Worm (Caenorhabditis elegans) whole organism, L2 larva: ENCODE data around the gene R03D7.2.

ENCODE experiments used
- C34F6.9 ChIP-seq: fragments of 150-350 bp; optimal IDR thresholded peaks from 2 replicates; lab custom pipeline; 2014; ENCODE audit warnings: missing biosample characterization, missing genetic modification characterization
- F13H6.1 ChIP-seq: sonication (generic microtip); optimal IDR thresholded peaks from 2 replicates; lab custom pipeline; 2016; ENCODE audit warnings: missing genetic modification characterization, missing compliant biosample characterization
- R02D3.7 ChIP-seq: fragments of 150-350 bp; optimal IDR thresholded peaks from 2 replicates; lab custom pipeline; 2014; ENCODE audit warnings: missing biosample characterization, missing genetic modification characterization
- Y55F3AM.14 ChIP-seq: fragments of 200-800 bp; sonication (Bioruptor generic); optimal IDR thresholded peaks from 2 replicates; lab custom pipeline; 2018; ENCODE audit warnings: mild to moderate bottlenecking, missing genetic modification characterization, missing compliant biosample characterization
- alr-1 ChIP-seq: fragments of 150-350 bp; optimal IDR thresholded peaks from 2 replicates; lab custom pipeline; 2014; ENCODE audit warnings: missing biosample characterization, missing genetic modification characterization
- aly-2 ChIP-seq: fragments of 150-350 bp; optimal IDR thresholded peaks from 2 replicates; lab custom pipeline; 2014; ENCODE audit warnings: missing biosample characterization, missing genetic modification characterization
- ama-1 ChIP-seq: fragments of 150-350 bp; optimal IDR thresholded peaks from 2 replicates; lab custom pipeline; 2018; ENCODE audit warnings: inconsistent platforms
- blmp-1 ChIP-seq: sonication (generic microtip); optimal IDR thresholded peaks from 2 replicates; lab custom pipeline; 2017; ENCODE audit warnings: missing genetic modification characterization, mild to moderate bottlenecking, missing compliant biosample characterization, antibody characterized with exemption, moderate library complexity; ENCODE audit not compliant: insufficient read depth
- ceh-16 ChIP-seq: fragments of 150-350 bp; optimal IDR thresholded peaks from 2 replicates; lab custom pipeline; 2014; ENCODE audit warnings: missing biosample characterization, missing genetic modification characterization
- ceh-82 ChIP-seq: fragments of 150-350 bp; optimal IDR thresholded peaks from 2 replicates; lab custom pipeline; 2014; ENCODE audit warnings: missing biosample characterization, missing genetic modification characterization
- crh-2 ChIP-seq: sonication (generic microtip); optimal IDR thresholded peaks from 2 replicates; lab custom pipeline; 2017; ENCODE audit warnings: missing biosample characterization, missing genetic modification characterization
- dmd-4 ChIP-seq: sonication (generic microtip); optimal IDR thresholded peaks from 2 replicates; lab custom pipeline; 2017; ENCODE audit warnings: missing biosample characterization, missing genetic modification characterization
- egl-27 ChIP-seq: sonication (generic microtip); optimal IDR thresholded peaks from 3 replicates; lab custom pipeline; 2017; ENCODE audit warnings: missing biosample characterization, missing genetic modification reagents, missing genetic modification characterization
- elt-1 ChIP-seq: fragments of 150-350 bp; optimal IDR thresholded peaks from 2 replicates; lab custom pipeline; 2014; ENCODE audit warnings: missing biosample characterization, missing genetic modification characterization
- fos-1 ChIP-seq: fragments of 150-350 bp; optimal IDR thresholded peaks from 2 replicates; lab custom pipeline; 2014; ENCODE audit warnings: missing biosample characterization, missing genetic modification characterization
- gmeb-1 ChIP-seq: fragments of 150-350 bp; optimal IDR thresholded peaks from 2 replicates; lab custom pipeline; 2014; ENCODE audit warnings: missing biosample characterization, missing genetic modification characterization
- lin-11 ChIP-seq: fragments of 150-350 bp; sonication (generic microtip); optimal IDR thresholded peaks from 2 replicates; lab custom pipeline; 2014; ENCODE audit warnings: missing biosample characterization, missing genetic modification characterization, inconsistent platforms, mixed read lengths
- lin-13 ChIP-seq: fragments of 150-350 bp; optimal IDR thresholded peaks from 2 replicates; lab custom pipeline; 2014; ENCODE audit warnings: missing biosample characterization, missing genetic modification reagents, missing genetic modification characterization
- lin-39 ChIP-seq: fragments of 150-350 bp; optimal IDR thresholded peaks from 2 replicates; lab custom pipeline; 2014; ENCODE audit warnings: missing biosample characterization, missing genetic modification reagents, missing genetic modification characterization
- lsy-2 ChIP-seq, 2 experiments: fragments of 150-350 bp in 1 of 2; sonication (generic microtip) in 1 of 2; optimal IDR thresholded peaks; 2 replicates each; lab custom pipeline; 2014 to 2017; ENCODE audit warnings: missing biosample characterization in 2 of 2, missing genetic modification characterization in 2 of 2
- mab-5 ChIP-seq: fragments of 150-350 bp; optimal IDR thresholded peaks from 2 replicates; lab custom pipeline; 2014; ENCODE audit warnings: missing biosample characterization, missing genetic modification characterization
- mbf-1 ChIP-seq: sonication (generic microtip); optimal IDR thresholded peaks from 2 replicates; lab custom pipeline; 2017; ENCODE audit warnings: missing biosample characterization, missing genetic modification characterization
- mdl-1 ChIP-seq, 2 experiments: fragments of 150-350 bp in 1 of 2; sonication (generic microtip) in 1 of 2; optimal IDR thresholded peaks; 2 replicates each; lab custom pipeline; 2017; ENCODE audit warnings: missing biosample characterization in 2 of 2, missing genetic modification characterization in 2 of 2
- nhr-10 ChIP-seq: sonication (generic microtip); optimal IDR thresholded peaks from 2 replicates; lab custom pipeline; 2017; ENCODE audit warnings: missing biosample characterization, missing genetic modification characterization
- nhr-11 ChIP-seq: fragments of 150-350 bp; optimal IDR thresholded peaks from 2 replicates; lab custom pipeline; 2014; ENCODE audit warnings: missing biosample characterization, missing genetic modification characterization
- nhr-12 ChIP-seq: fragments of 150-350 bp; optimal IDR thresholded peaks from 2 replicates; lab custom pipeline; 2014; ENCODE audit warnings: missing biosample characterization, missing genetic modification characterization
- nhr-129 ChIP-seq: fragments of 150-350 bp; optimal IDR thresholded peaks from 2 replicates; lab custom pipeline; 2014; ENCODE audit warnings: missing biosample characterization, missing genetic modification characterization
- nhr-21 ChIP-seq: fragments of 150-350 bp; optimal IDR thresholded peaks from 2 replicates; lab custom pipeline; 2014; ENCODE audit warnings: missing biosample characterization, missing genetic modification characterization
- nhr-23 ChIP-seq: fragments of 150-350 bp; optimal IDR thresholded peaks from 2 replicates; lab custom pipeline; 2014; ENCODE audit warnings: missing biosample characterization, missing genetic modification reagents, missing genetic modification characterization
- nhr-25 ChIP-seq: fragments of 150-350 bp; sonication (generic microtip); optimal IDR thresholded peaks from 3 replicates; lab custom pipeline; 2014; ENCODE audit warnings: missing biosample characterization, missing genetic modification characterization
- nhr-6 ChIP-seq: fragments of 150-350 bp; optimal IDR thresholded peaks from 2 replicates; lab custom pipeline; 2014; ENCODE audit warnings: missing biosample characterization, missing genetic modification characterization
- nhr-77 ChIP-seq: fragments of 150-350 bp; optimal IDR thresholded peaks from 2 replicates; lab custom pipeline; 2014; ENCODE audit warnings: missing biosample characterization, missing genetic modification characterization
- peb-1 ChIP-seq: fragments of 150-350 bp; optimal IDR thresholded peaks from 2 replicates; lab custom pipeline; 2014; ENCODE audit warnings: missing biosample characterization, missing genetic modification characterization
- sem-4 ChIP-seq: fragments of 150-350 bp; optimal IDR thresholded peaks from 2 replicates; lab custom pipeline; 2014; ENCODE audit warnings: missing biosample characterization, missing genetic modification reagents, missing genetic modification characterization
- skn-1 ChIP-seq: sonication (generic microtip); optimal IDR thresholded peaks from 2 replicates; lab custom pipeline; 2017; ENCODE audit warnings: missing biosample characterization, missing genetic modification characterization
- sma-3 ChIP-seq: sonication (generic microtip); optimal IDR thresholded peaks from 2 replicates; lab custom pipeline; 2016; ENCODE audit warnings: missing genetic modification reagents, missing genetic modification characterization, missing compliant biosample characterization
- sma-9 ChIP-seq, 2 experiments: fragments of 150-350 bp in 1 of 2; sonication (generic microtip) in 1 of 2; optimal IDR thresholded peaks; 2 replicates each; lab custom pipeline; 2014 to 2016; ENCODE audit warnings: missing genetic modification characterization in 2 of 2, mild to moderate bottlenecking in 1 of 2, missing biosample characterization in 1 of 2, missing compliant biosample characterization in 1 of 2, missing genetic modification reagents in 1 of 2, moderate library complexity in 1 of 2
- snpc-4 ChIP-seq: fragments of 150-350 bp; optimal IDR thresholded peaks from 2 replicates; lab custom pipeline; 2014; ENCODE audit warnings: missing biosample characterization, missing genetic modification characterization
- unc-39 ChIP-seq: fragments of 150-350 bp; optimal IDR thresholded peaks from 2 replicates; lab custom pipeline; 2014; ENCODE audit warnings: missing biosample characterization, missing genetic modification characterization
- unc-55 ChIP-seq: fragments of 150-350 bp; sonication (generic microtip); optimal IDR thresholded peaks from 3 replicates; lab custom pipeline; 2014; ENCODE audit warnings: missing biosample characterization, missing genetic modification reagents, missing genetic modification characterization
- unc-62 ChIP-seq: fragments of 150-350 bp; optimal IDR thresholded peaks from 2 replicates; lab custom pipeline; 2014; ENCODE audit warnings: missing biosample characterization, missing genetic modification reagents, missing genetic modification characterization
- zag-1 ChIP-seq: fragments of 150-350 bp; optimal IDR thresholded peaks from 2 replicates; lab custom pipeline; 2014; ENCODE audit warnings: missing biosample characterization, missing genetic modification characterization
- ztf-1 ChIP-seq: fragments of 200-800 bp; sonication (Bioruptor generic); conservative IDR thresholded peaks from 2 replicates; pipeline ENCODE4 v1.3.6; 2022; ENCODE audit warnings: missing genetic modification characterization, missing compliant biosample characterization
- ztf-11 ChIP-seq: sonication (generic microtip); optimal IDR thresholded peaks from 2 replicates; lab custom pipeline; 2017; ENCODE audit warnings: missing biosample characterization, missing genetic modification characterization
- ztf-4 ChIP-seq: fragments of 150-350 bp; optimal IDR thresholded peaks from 2 replicates; lab custom pipeline; 2014; ENCODE audit warnings: missing biosample characterization, missing genetic modification characterization

R03D7.2 gene

DNA sequence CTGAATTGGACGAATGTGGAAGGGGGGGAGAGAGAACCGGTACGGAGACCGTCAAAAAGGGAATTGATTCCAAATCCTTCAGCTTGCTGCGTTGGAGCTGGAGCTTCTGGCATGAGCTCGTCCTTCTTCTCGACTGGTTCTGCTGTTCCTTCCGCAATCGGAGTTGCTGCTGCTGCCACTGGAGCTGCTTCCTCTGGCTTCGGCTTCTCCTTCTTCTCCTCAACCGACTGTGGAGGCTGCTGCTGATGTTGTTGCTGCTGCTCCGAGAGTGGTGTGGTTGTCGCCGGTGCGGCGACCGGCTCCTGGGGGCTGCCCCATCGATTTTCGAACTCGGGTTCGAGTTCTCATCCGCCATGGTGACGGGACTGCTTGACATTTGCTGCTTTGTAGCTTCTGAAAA is at the start of gene R03D7.2:
R03D7.2 (minus strand) TSS at position 399 of the 400 bp plus-strand sequence.
- TF ChIP-seq nhr-129 (tag; lab: Kevin White, UChicago) (no peak), nhr-6 (no peak), nhr-23 (tag; lab: Kevin White, UChicago) (no peak), lsy-2 (tag; optimal IDR thresholded peaks at IDR 0.05; lab: Kevin White, UChicago) (no peak), sma-3 (GFP tag; lab: Kevin White, UChicago) (no peak), ceh-82 (tag; lab: Kevin White, UChicago) (no peak), blmp-1 (no peak), lin-39 (tag; lab: Kevin White, UChicago) (no peak), sem-4 (no peak), fos-1 (tag; lab: Kevin White, UChicago) (no peak)

DNA sequence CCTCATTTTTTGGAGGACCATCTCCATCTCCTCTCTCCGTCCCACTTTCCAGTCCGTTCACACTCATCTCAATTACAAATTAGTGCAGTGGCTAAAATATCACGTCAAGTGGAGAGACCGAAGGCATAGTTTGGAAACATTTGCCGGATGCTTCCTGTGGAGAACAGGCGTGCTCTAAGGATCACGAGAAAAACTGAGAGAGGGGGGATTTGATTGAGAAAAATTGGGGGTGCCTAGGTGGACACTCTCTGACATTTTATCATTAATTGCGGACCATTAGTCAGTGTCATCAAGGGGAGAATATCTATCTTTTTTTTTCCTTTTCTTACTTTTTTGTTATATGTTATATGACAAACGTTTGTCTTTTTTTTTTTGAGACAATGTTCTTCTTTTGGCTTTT is 47.0 kb upstream of the R03D7.2 start:
- TF ChIP-seq elt-1 (no peak), peb-1 (tag; lab: Kevin White, UChicago) (no peak), nhr-10 (tag; lab: Kevin White, UChicago) (no peak), snpc-4 (no peak), ztf-4 (tag; lab: Kevin White, UChicago) (no peak), nhr-77 (tag; lab: Kevin White, UChicago) (no peak), ceh-82 (tag; lab: Kevin White, UChicago) (no peak), nhr-21 (tag; lab: Kevin White, UChicago) (no peak), crh-2 (tag; lab: Kevin White, UChicago) (no peak), mdl-1 (tag; optimal IDR thresholded peaks at IDR 0.05; lab: Kevin White, UChicago) (no peak), ama-1 (lab: Kevin White, UChicago) (no peak), ceh-16 (tag; lab: Kevin White, UChicago) (no peak), F13H6.1 (peak; percentile 45), unc-39 (tag; lab: Kevin White, UChicago) (no peak), sma-9 (GFP tag; optimal IDR thresholded peaks at IDR 0.05; lab: Kevin White, UChicago) (no peak), sma-9 (tag; optimal IDR thresholded peaks at IDR 0.05; lab: Kevin White, UChicago) (no peak), nhr-11 (tag; lab: Kevin White, UChicago) (no peak), sma-3 (GFP tag; lab: Kevin White, UChicago) (no peak), C34F6.9 (peak; percentile 28), Y55F3AM.14 (GFP tag; lab: Kevin White, UChicago) (no peak), aly-2 (tag; lab: Kevin White, UChicago) (no peak), lin-11 (tag; lab: Kevin White, UChicago) (no peak), gmeb-1 (tag; lab: Kevin White, UChicago) (no peak), nhr-25 (tag; lab: Kevin White, UChicago) (no peak), dmd-4 (tag; lab: Kevin White, UChicago) (no peak), unc-55 (GFP tag; lab: Kevin White, UChicago) (no peak), lin-13 (GFP tag; lab: Kevin White, UChicago) (no peak), mbf-1 (no peak), egl-27 (tag; lab: Kevin White, UChicago) (no peak), lin-39 (tag; lab: Kevin White, UChicago) (no peak), nhr-129 (tag; lab: Kevin White, UChicago) (peak; percentile 28), alr-1 (tag; lab: Kevin White, UChicago) (no peak), ztf-11 (no peak), lsy-2 (tag; optimal IDR thresholded peaks at IDR 0.05; lab: Kevin White, UChicago) (peak in 1 of 2 experiments; percentile 52), mab-5 (tag; lab: Kevin White, UChicago) (peak; percentile 33), nhr-12 (tag; lab: Kevin White, UChicago) (no peak), blmp-1 (no peak), sem-4 (peak; percentile 1), zag-1 (no peak), unc-62 (no peak), nhr-6 (no peak)
- TF ChIP-seq, all 48 proteins: peak for 6

DNA sequence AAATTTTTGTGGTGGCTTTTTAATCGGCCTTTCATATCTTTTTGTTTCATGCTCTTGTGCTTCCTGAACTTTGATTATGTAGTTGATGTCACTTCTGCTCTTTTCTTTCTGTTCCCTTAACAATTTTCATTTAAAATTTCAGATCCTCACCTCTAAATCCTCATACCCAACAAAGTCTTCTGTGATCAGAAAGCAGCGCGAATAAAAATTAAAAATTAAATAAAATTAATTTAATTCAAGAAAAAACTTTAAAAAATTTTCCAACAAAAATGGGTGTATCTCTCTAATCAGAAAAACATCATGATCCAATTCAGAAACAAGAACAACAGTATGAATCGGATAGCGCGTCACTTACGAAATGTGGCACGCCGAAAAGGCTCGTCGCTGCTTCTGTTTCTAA is 40.3 kb upstream of the R03D7.2 start, which contains the start of gene ptp-3:
ptp-3 (plus strand) TSS at position 301 of the 400 bp plus-strand sequence.
- TF ChIP-seq nhr-129 (tag; lab: Kevin White, UChicago) (no peak), nhr-12 (tag; lab: Kevin White, UChicago) (no peak), ztf-1 (GFP tag; lab: Robert Waterston, UW) (no peak), mab-5 (tag; lab: Kevin White, UChicago) (no peak), skn-1 (tag; lab: Kevin White, UChicago) (no peak), R02D3.7 (no peak), sem-4 (no peak), crh-2 (tag; lab: Kevin White, UChicago) (no peak), nhr-25 (tag; lab: Kevin White, UChicago) (no peak), lin-11 (tag; lab: Kevin White, UChicago) (no peak)
